Fruit fly (Drosophila melanogaster) whole organism, embryonic: ENCODE results near the gene P5CDh1.

Experiments used
- ATbp ChIP-seq: fragments of 200-800 bp; sonication (Bioruptor generic); optimal IDR thresholded peaks from 2 replicates; lab custom pipeline; 2017; ENCODE audit warnings: missing biosample characterization, mild to moderate bottlenecking, missing genetic modification characterization, missing genetic modification reagents
- Awh ChIP-seq: fragments of 200-800 bp; sonication (Bioruptor generic); IDR thresholded peaks from 2 replicates; pipeline ENCODE4, ENCODE4 v1.3.6; 2022; ENCODE audit warnings: missing biosample characterization, missing genetic modification characterization
- Blimp-1 ChIP-seq: fragments of 200-800 bp; sonication (Bioruptor generic); optimal IDR thresholded peaks from 3 replicates; lab custom pipeline; 2018; ENCODE audit warnings: missing biosample characterization, missing genetic modification characterization, mild to moderate bottlenecking, moderate library complexity, missing genetic modification reagents
- CG11398 ChIP-seq: fragments of 200-800 bp; sonication (Bioruptor generic); optimal IDR thresholded peaks from 2 replicates; lab custom pipeline; 2016; ENCODE audit warnings: missing biosample characterization, missing genetic modification characterization
- CG12391 ChIP-seq: fragments of 200-800 bp; sonication (Bioruptor generic); optimal IDR thresholded peaks from 3 replicates; lab custom pipeline; 2018; ENCODE audit warnings: missing biosample characterization, mild to moderate bottlenecking, missing genetic modification characterization, moderate library complexity
- CG14710 ChIP-seq: fragments of 200-800 bp; sonication (Bioruptor generic); optimal IDR thresholded peaks from 3 replicates; lab custom pipeline; 2019; ENCODE audit warnings: missing biosample characterization, mild to moderate bottlenecking, missing genetic modification characterization, moderate library complexity
- CG16813 ChIP-seq: fragments of 200-800 bp; sonication (Bioruptor generic); IDR thresholded peaks from 3 replicates; pipeline ENCODE4 v1.3.6; 2022; ENCODE audit warnings: missing biosample characterization, missing genetic modification characterization; ENCODE audit not compliant: partially characterized antibody
- CG17361 ChIP-seq: fragments of 200-800 bp; sonication (Bioruptor generic); IDR thresholded peaks from 3 replicates; pipeline ENCODE4 v1.3.6; 2022; ENCODE audit warnings: missing biosample characterization, missing genetic modification characterization
- CG17385 ChIP-seq: fragments of 200-800 bp; sonication (Bioruptor generic); optimal IDR thresholded peaks from 3 replicates; lab custom pipeline; 2018; ENCODE audit warnings: missing biosample characterization, mild to moderate bottlenecking, missing genetic modification characterization
- CG18599 ChIP-seq: fragments of 200-800 bp; sonication (Bioruptor generic); optimal IDR thresholded peaks from 3 replicates; lab custom pipeline; 2017; ENCODE audit warnings: missing biosample characterization, missing genetic modification characterization, mild to moderate bottlenecking, moderate library complexity, missing genetic modification reagents
- CG33213 ChIP-seq: fragments of 200-800 bp; sonication (Bioruptor generic); optimal IDR thresholded peaks from 3 replicates; lab custom pipeline; 2016; ENCODE audit warnings: missing biosample characterization, missing genetic modification characterization
- CG3838 ChIP-seq: fragments of 200-800 bp; sonication (Bioruptor generic); optimal IDR thresholded peaks from 3 replicates; lab custom pipeline; 2016; ENCODE audit warnings: missing biosample characterization, missing genetic modification characterization
- CG3995 ChIP-seq: fragments of 200-800 bp; sonication (Bioruptor generic); optimal IDR thresholded peaks from 3 replicates; lab custom pipeline; 2016; ENCODE audit warnings: missing biosample characterization, missing genetic modification characterization
- CG4820 ChIP-seq: fragments of 200-800 bp; sonication (Bioruptor generic); optimal IDR thresholded peaks from 3 replicates; lab custom pipeline; 2016; ENCODE audit warnings: missing biosample characterization, missing genetic modification characterization
- Ets97D ChIP-seq: fragments of 200-800 bp; sonication (Bioruptor generic); optimal IDR thresholded peaks from 3 replicates; lab custom pipeline; 2016; ENCODE audit warnings: missing biosample characterization, missing genetic modification characterization
- Gsc ChIP-seq: fragments of 200-800 bp; sonication (Bioruptor generic); IDR thresholded peaks from 2 replicates; pipeline ENCODE4 v1.3.6; 2022; ENCODE audit warnings: missing biosample characterization, missing genetic modification characterization
- Hey ChIP-seq: fragments of 200-800 bp; sonication (Bioruptor generic); optimal IDR thresholded peaks from 3 replicates; lab custom pipeline; 2018; ENCODE audit warnings: missing biosample characterization, mild to moderate bottlenecking, missing genetic modification characterization
- HmgD ChIP-seq: fragments of 200-800 bp; sonication (Bioruptor generic); optimal IDR thresholded peaks from 3 replicates; lab custom pipeline; 2016; ENCODE audit warnings: missing biosample characterization, missing genetic modification characterization
- HmgZ ChIP-seq: fragments of 200-800 bp; sonication (Bioruptor generic); optimal IDR thresholded peaks from 2 replicates; lab custom pipeline; 2018; ENCODE audit warnings: missing biosample characterization, mild to moderate bottlenecking, missing genetic modification characterization
- Hsf ChIP-seq: fragments of 200-800 bp; sonication (Bioruptor generic); optimal IDR thresholded peaks from 3 replicates; lab custom pipeline; 2016; ENCODE audit warnings: missing biosample characterization, missing genetic modification characterization
- Lhr ChIP-seq: fragments of 200-800 bp; sonication (Bioruptor generic); optimal IDR thresholded peaks from 3 replicates; lab custom pipeline; 2017; ENCODE audit warnings: mild to moderate bottlenecking, missing biosample characterization, missing genetic modification reagents, missing genetic modification characterization
- Mad ChIP-seq: fragments of 200-800 bp; sonication (Bioruptor generic); optimal IDR thresholded peaks from 2 replicates; lab custom pipeline; 2016; ENCODE audit warnings: missing biosample characterization, missing genetic modification characterization
- Med ChIP-seq: fragments of 200-800 bp; sonication (Bioruptor generic); peaks from one replicate; lab custom pipeline; 2016; ENCODE audit warnings: missing biosample characterization, missing genetic modification characterization, mild to moderate bottlenecking, inconsistent platforms, moderate library complexity
- Rfx ChIP-seq: fragments of 200-800 bp; sonication (Bioruptor generic); IDR thresholded peaks from 2 replicates; pipeline ENCODE4 v1.3.6; 2022; ENCODE audit warnings: missing biosample characterization, missing genetic modification characterization
- Sox100B ChIP-seq: fragments of 200-800 bp; sonication (Bioruptor generic); optimal IDR thresholded peaks from 3 replicates; lab custom pipeline; 2018; ENCODE audit warnings: missing biosample characterization, mild to moderate bottlenecking, missing genetic modification characterization
- Spps ChIP-seq: fragments of 200-800 bp; sonication (Bioruptor generic); optimal IDR thresholded peaks from 2 replicates; lab custom pipeline; 2018; ENCODE audit warnings: missing biosample characterization, mild to moderate bottlenecking, missing genetic modification characterization
- Sry-δ ChIP-seq: fragments of 200-800 bp; sonication (Bioruptor generic); optimal IDR thresholded peaks from 2 replicates; lab custom pipeline; 2016; ENCODE audit warnings: missing biosample characterization, missing genetic modification characterization
- Ssrp ChIP-seq: fragments of 200-800 bp; sonication (Bioruptor generic); optimal IDR thresholded peaks from 2 replicates; lab custom pipeline; 2018; ENCODE audit warnings: missing biosample characterization, mild to moderate bottlenecking, missing genetic modification characterization, moderate library complexity
- TFAM ChIP-seq: fragments of 200-800 bp; sonication (Bioruptor generic); optimal IDR thresholded peaks from 2 replicates; lab custom pipeline; 2017; ENCODE audit warnings: missing biosample characterization, missing genetic modification characterization, inconsistent platforms
- ash1 ChIP-seq: fragments of 200-800 bp; sonication (Bioruptor generic); optimal IDR thresholded peaks from 2 replicates; lab custom pipeline; 2018; ENCODE audit warnings: missing biosample characterization, mild to moderate bottlenecking, missing genetic modification characterization
- bigmax ChIP-seq: fragments of 200-800 bp; sonication (Bioruptor generic); optimal IDR thresholded peaks from 2 replicates; lab custom pipeline; 2018; ENCODE audit warnings: missing biosample characterization, mild to moderate bottlenecking, missing genetic modification characterization
- bsh ChIP-seq, 2 experiments: fragments of 200-800 bp; sonication (Bioruptor generic); optimal IDR thresholded peaks; 2 replicates each; lab custom pipeline; 2017 to 2018; ENCODE audit warnings: mild to moderate bottlenecking in 2 of 2, missing biosample characterization in 2 of 2, missing genetic modification characterization in 2 of 2, moderate library complexity in 1 of 2
- btn ChIP-seq: fragments of 200-800 bp; sonication (Bioruptor generic); optimal IDR thresholded peaks from 2 replicates; lab custom pipeline; 2016; ENCODE audit warnings: missing biosample characterization, missing genetic modification characterization
- cas ChIP-seq: fragments of 200-800 bp; sonication (Bioruptor generic); IDR thresholded peaks from 2 replicates; pipeline ENCODE4 v1.3.6; 2022; ENCODE audit warnings: missing biosample characterization, missing genetic modification characterization
- chinmo ChIP-seq: fragments of 200-800 bp; sonication (Bioruptor generic); IDR thresholded peaks from 4 replicates; pipeline ENCODE4 v1.3.6; 2022; ENCODE audit warnings: missing biosample characterization, missing genetic modification characterization; ENCODE audit not compliant: partially characterized antibody
- crp ChIP-seq, 2 experiments: fragments of 200-800 bp; sonication (Bioruptor generic); optimal IDR thresholded peaks; 2 replicates in 1 of 2; 3 replicates in 1 of 2; lab custom pipeline; 2017; ENCODE audit warnings: missing biosample characterization in 2 of 2, missing genetic modification characterization in 2 of 2, mild to moderate bottlenecking in 1 of 2, moderate library complexity in 1 of 2
- emc ChIP-seq: fragments of 200-800 bp; sonication (Bioruptor generic); optimal IDR thresholded peaks from 2 replicates; lab custom pipeline; 2016; ENCODE audit warnings: missing biosample characterization, missing genetic modification characterization
- fd3F ChIP-seq: fragments of 200-800 bp; sonication (Bioruptor generic); optimal IDR thresholded peaks from 2 replicates; lab custom pipeline; 2018; ENCODE audit warnings: missing biosample characterization, mild to moderate bottlenecking, missing genetic modification characterization, moderate library complexity
- fd64A ChIP-seq: fragments of 200-800 bp; sonication (Bioruptor generic); optimal IDR thresholded peaks from 3 replicates; lab custom pipeline; 2018; ENCODE audit warnings: missing biosample characterization, mild to moderate bottlenecking, missing genetic modification characterization
- gem ChIP-seq: fragments of 200-800 bp; sonication (Bioruptor generic); optimal IDR thresholded peaks from 2 replicates; lab custom pipeline; 2019; ENCODE audit warnings: missing biosample characterization, mild to moderate bottlenecking, missing genetic modification characterization, moderate library complexity
- grau ChIP-seq: fragments of 200-800 bp; optimal IDR thresholded peaks from 3 replicates; lab custom pipeline; 2019; ENCODE audit warnings: missing biosample characterization, mild to moderate bottlenecking, missing genetic modification characterization, moderate library complexity
- lilli ChIP-seq: fragments of 200-800 bp; sonication (Bioruptor generic); optimal IDR thresholded peaks from 3 replicates; lab custom pipeline; 2016; ENCODE audit warnings: missing biosample characterization, missing genetic modification characterization
- nom ChIP-seq: fragments of 200-800 bp; sonication (Bioruptor generic); optimal IDR thresholded peaks from 2 replicates; lab custom pipeline; 2017; ENCODE audit warnings: missing biosample characterization, missing genetic modification characterization, mild to moderate bottlenecking, moderate library complexity, missing genetic modification reagents
- pfk ChIP-seq: fragments of 200-800 bp; sonication (Bioruptor generic); optimal IDR thresholded peaks from 2 replicates; lab custom pipeline; 2018; ENCODE audit warnings: missing biosample characterization, mild to moderate bottlenecking, missing genetic modification characterization, moderate library complexity
- phol ChIP-seq: fragments of 200-800 bp; sonication (Bioruptor generic); optimal IDR thresholded peaks from 3 replicates; lab custom pipeline; 2018; ENCODE audit warnings: missing biosample characterization, mild to moderate bottlenecking, missing genetic modification characterization, moderate library complexity
- psq ChIP-seq: fragments of 200-800 bp; sonication (Bioruptor generic); optimal IDR thresholded peaks from 2 replicates; lab custom pipeline; 2017; ENCODE audit warnings: missing biosample characterization, missing genetic modification characterization
- sd ChIP-seq: fragments of 200-800 bp; sonication (Bioruptor generic); optimal IDR thresholded peaks from 3 replicates; lab custom pipeline; 2018; ENCODE audit warnings: missing biosample characterization, mild to moderate bottlenecking, missing genetic modification characterization, moderate library complexity
- sisA ChIP-seq: fragments of 200-800 bp; sonication (Bioruptor generic); IDR thresholded peaks from 2 replicates; pipeline ENCODE4 v1.3.6; 2022; ENCODE audit warnings: missing biosample characterization, missing genetic modification characterization
- tgo ChIP-seq: fragments of 200-800 bp; sonication (Bioruptor generic); IDR thresholded peaks from 3 replicates; pipeline ENCODE4 v1.3.6; 2022; ENCODE audit warnings: missing biosample characterization, missing genetic modification characterization
- ttk ChIP-seq: fragments of 200-800 bp; sonication (Bioruptor generic); IDR thresholded peaks from 2 replicates; pipeline ENCODE4 v2.1.2; 2022; ENCODE audit warnings: missing biosample characterization, missing genetic modification characterization
- vnd ChIP-seq: fragments of 200-800 bp; sonication (Bioruptor generic); IDR thresholded peaks from 3 replicates; pipeline ENCODE4 v1.3.6; 2022; ENCODE audit warnings: missing biosample characterization, missing genetic modification characterization; ENCODE audit not compliant: partially characterized antibody

P5CDh1 gene

DNA sequence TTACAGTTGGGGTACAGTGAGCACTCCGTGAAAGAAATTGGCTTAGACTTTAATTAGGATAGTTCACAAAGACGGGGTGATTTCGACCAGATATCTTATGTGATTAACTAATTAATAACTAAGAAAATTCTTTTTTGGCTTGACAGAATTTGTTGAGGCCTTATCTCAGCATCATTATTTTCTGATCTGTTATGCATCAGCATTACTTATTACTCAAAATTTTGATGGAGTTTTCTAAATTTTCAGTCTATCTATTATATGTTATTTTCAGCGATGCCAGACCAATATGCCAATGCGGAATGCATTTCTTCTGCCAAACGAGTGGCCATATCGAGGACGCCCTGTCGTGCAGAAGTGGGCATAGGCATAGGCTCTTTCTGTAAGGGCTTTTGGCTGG, 42.5 kb upstream of the P5CDh1 start (continued):
- TF ChIP-seq phol (tag; lab: Kevin White, UChicago) (peak; percentile 19), Hsf (GFP tag; lab: Kevin White, UChicago) (peak; percentile 2), Spps (tag; lab: Kevin White, UChicago) (no peak), CG33213 (GFP tag; lab: Kevin White, UChicago) (no peak), ash1 (no peak), emc (GFP tag; lab: Kevin White, UChicago) (no peak), btn (GFP tag; lab: Kevin White, UChicago) (no peak), psq (GFP tag; lab: Kevin White, UChicago) (no peak), CG17385 (no peak), Lhr (GFP tag; lab: Kevin White, UChicago) (no peak), Sox100B (GFP tag; lab: Kevin White, UChicago) (peak; percentile 6), Rfx (no peak), Hey (tag; lab: Kevin White, UChicago) (no peak), gem (tag; lab: Kevin White, UChicago) (peak; percentile 22), CG16813 (GFP tag; lab: Robert Waterston, UW) (no peak), sd (tag; lab: Kevin White, UChicago) (no peak), Med (GFP tag; lab: Kevin White, UChicago) (peak; percentile 59), sisA (GFP tag; lab: Robert Waterston, UW) (no peak), HmgZ (tag; lab: Kevin White, UChicago) (no peak), ttk (no peak), Sry-δ (GFP tag; lab: Kevin White, UChicago) (no peak), ATbp (GFP tag; lab: Kevin White, UChicago) (peak; percentile 25), Ets97D (GFP tag; lab: Kevin White, UChicago) (no peak), vnd (GFP tag; lab: Robert Waterston, UW) (no peak), Awh (GFP tag; lab: Robert Waterston, UW) (no peak), fd64A (GFP tag; lab: Kevin White, UChicago) (no peak), Ssrp (tag; lab: Kevin White, UChicago) (peak; percentile 15), TFAM (GFP tag; lab: Kevin White, UChicago) (no peak), CG18599 (GFP tag; lab: Kevin White, UChicago) (no peak), CG11398 (GFP tag; lab: Kevin White, UChicago) (no peak), nom (GFP tag; lab: Kevin White, UChicago) (peak; percentile 25), lilli (GFP tag; lab: Kevin White, UChicago) (no peak), bsh (GFP tag; optimal IDR thresholded peaks at IDR 0.05; lab: Kevin White, UChicago) (peak; percentile 11 to 77), Gsc (GFP tag; lab: Robert Waterston, UW) (no peak), HmgD (GFP tag; lab: Kevin White, UChicago) (no peak), CG4820 (GFP tag; lab: Kevin White, UChicago) (peak; percentile 9), cas (GFP tag; lab: Robert Waterston, UW) (no peak), fd3F (GFP tag; lab: Kevin White, UChicago) (no peak), CG14710 (peak; percentile 2), CG3995 (GFP tag; lab: Kevin White, UChicago) (no peak), grau (tag; lab: Kevin White, UChicago) (peak; percentile 60), crp (GFP tag; optimal IDR thresholded peaks at IDR 0.05; lab: Kevin White, UChicago) (no peak), CG3838 (GFP tag; lab: Kevin White, UChicago) (no peak), Mad (GFP tag; lab: Kevin White, UChicago) (no peak), tgo (no peak), chinmo (GFP tag; lab: Robert Waterston, UW) (no peak), Blimp-1 (peak; percentile 18), bigmax (GFP tag; lab: Kevin White, UChicago) (no peak), CG12391 (tag; lab: Kevin White, UChicago) (no peak), CG17361 (GFP tag; lab: Robert Waterston, UW) (peak; percentile 25; the same call in 1 of the 3 replicates), pfk (GFP tag; lab: Kevin White, UChicago) (no peak)
